Worm (Caenorhabditis elegans): ENCODE data around the gene maa-1.

maa-1 gene

ce11 chrIII:11853533-11853932 is 31.2 kb upstream of the maa-1 start:
- TF ChIP-seq unc-62 (GFP tag; optimal IDR thresholded peaks at IDR 0.05) (no peak), M03D4.4 (tag; optimal IDR thresholded peaks at IDR 0.05) (no peak), blmp-1 (tag; optimal IDR thresholded peaks at IDR 0.05) (no peak), nhr-12 (tag; optimal IDR thresholded peaks at IDR 0.05) (no peak), flh-1 (GFP tag; optimal IDR thresholded peaks at IDR 0.05) (no peak), nhr-28 (tag; optimal IDR thresholded peaks at IDR 0.05) (no peak), ham-2 (GFP tag; optimal IDR thresholded peaks at IDR 0.05) (no peak), drap-1 (GFP tag; optimal IDR thresholded peaks at IDR 0.05) (no peak), nhr-237 (tag; optimal IDR thresholded peaks at IDR 0.05) (no peak), lin-13 (tag; optimal IDR thresholded peaks at IDR 0.05) (no peak), bed-3 (GFP tag; optimal IDR thresholded peaks at IDR 0.05) (no peak), elt-3 (tag; optimal IDR thresholded peaks at IDR 0.05) (no peak)

- TF ChIP-seq tbx-8 (GFP tag; optimal IDR thresholded peaks at IDR 0.05), result no peak
- TF ChIP-seq M03D4.4 (tag; optimal IDR thresholded peaks at IDR 0.05), result no peak
- TF ChIP-seq nhr-76 (tag; optimal IDR thresholded peaks at IDR 0.05), result no peak
- no peak for TF ChIP-seq sem-2 (GFP tag; optimal IDR thresholded peaks at IDR 0.05)
- TF ChIP-seq lin-32 (GFP tag; optimal IDR thresholded peaks at IDR 0.05), result no peak
- TF ChIP-seq nhr-2 (tag; optimal IDR thresholded peaks at IDR 0.05), result no peak
- no peak for TF ChIP-seq drap-1 (GFP tag; optimal IDR thresholded peaks at IDR 0.05)
- no peak for TF ChIP-seq mab-5 (tag; optimal IDR thresholded peaks at IDR 0.05)
- no peak for TF ChIP-seq lsy-2 (tag; optimal IDR thresholded peaks at IDR 0.05)
- no peak for TF ChIP-seq ceh-83 (GFP tag; optimal IDR thresholded peaks at IDR 0.05)
- no peak for TF ChIP-seq mls-2 (tag; optimal IDR thresholded peaks at IDR 0.05)
- TF ChIP-seq ceh-43 (GFP tag; optimal IDR thresholded peaks at IDR 0.05), result no peak
- TF ChIP-seq elt-3 (tag; optimal IDR thresholded peaks at IDR 0.05), result no peak
- no peak for TF ChIP-seq ces-1 (GFP tag; optimal IDR thresholded peaks at IDR 0.05)
- TF ChIP-seq sptf-1 (tag; optimal IDR thresholded peaks at IDR 0.05), result no peak
- TF ChIP-seq nhr-28 (tag; optimal IDR thresholded peaks at IDR 0.05), result no peak
- TF ChIP-seq snpc-4 (tag; optimal IDR thresholded peaks at IDR 0.05), result no peak
Observed at ce11 chrIII:11849590-11849989, 27.3 kb upstream of the maa-1 start.

DNA sequence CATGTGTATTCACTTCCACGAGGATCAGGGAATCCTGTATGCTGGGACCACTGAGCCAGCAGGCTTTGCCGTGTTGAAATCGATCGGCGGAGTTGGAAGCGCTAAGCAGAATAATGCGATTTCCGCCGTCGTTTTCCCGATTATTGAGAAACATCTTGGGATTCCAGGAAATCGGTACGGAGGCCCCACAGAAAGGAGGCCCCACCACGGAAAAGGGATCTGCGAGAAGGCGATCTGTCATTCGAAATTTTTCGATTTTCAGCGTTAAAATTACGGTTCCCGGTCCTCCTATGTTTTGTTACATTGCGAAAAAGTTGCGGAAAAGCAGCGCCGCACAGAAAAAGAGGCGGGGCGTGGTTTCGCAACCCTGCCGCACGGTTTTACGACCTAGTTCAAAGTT is 26.0 kb upstream of the maa-1 start:
- no peak for TF ChIP-seq nhr-12 (tag; optimal IDR thresholded peaks at IDR 0.05)
- TF ChIP-seq ham-2 (GFP tag; optimal IDR thresholded peaks at IDR 0.05), result no peak
- peak; percentile 39 for TF ChIP-seq cnd-1 (tag; optimal IDR thresholded peaks at IDR 0.05)
- TF ChIP-seq tbx-8 (GFP tag; optimal IDR thresholded peaks at IDR 0.05), result peak; percentile 8
- no peak for TF ChIP-seq zip-8 (tag; optimal IDR thresholded peaks at IDR 0.05)
- no peak for TF ChIP-seq ces-1 (GFP tag; optimal IDR thresholded peaks at IDR 0.05)
- no peak for TF ChIP-seq blmp-1 (tag; optimal IDR thresholded peaks at IDR 0.05)
- TF ChIP-seq ceh-43 (GFP tag; optimal IDR thresholded peaks at IDR 0.05), result no peak
- TF ChIP-seq nhr-28 (tag; optimal IDR thresholded peaks at IDR 0.05), result no peak
- TF ChIP-seq M03D4.4 (tag; optimal IDR thresholded peaks at IDR 0.05), result peak; percentile 17
- no peak for TF ChIP-seq mls-2 (tag; optimal IDR thresholded peaks at IDR 0.05)

DNA sequence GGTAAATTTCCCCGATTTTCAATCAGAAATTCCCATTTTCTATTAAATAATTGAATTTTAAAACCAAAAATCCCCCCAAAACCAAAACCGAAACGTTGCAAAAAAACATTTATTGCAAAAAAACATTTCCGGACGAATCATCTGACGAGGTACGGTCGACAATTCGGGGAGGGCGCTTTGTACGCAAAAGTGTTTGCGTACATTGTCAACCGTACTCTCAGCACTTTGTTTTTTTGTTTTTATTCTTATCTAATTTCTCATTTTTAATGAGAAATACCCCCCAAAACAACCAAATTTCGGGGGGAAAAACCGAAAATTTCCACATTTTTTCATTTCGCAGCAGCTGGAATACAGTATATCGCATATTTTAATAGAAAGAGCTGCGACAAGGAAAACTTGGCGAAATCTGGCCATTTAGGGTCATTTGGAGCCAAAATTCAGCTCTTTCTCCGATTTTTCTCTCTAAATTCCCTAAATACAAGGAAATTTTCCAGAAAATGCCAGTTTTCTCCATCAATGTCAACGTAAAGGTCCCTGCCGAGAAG is 25.4 kb upstream of the maa-1 start, which contains the start of gene mif-1:
TSS of gene mif-1 (plus strand) at position 495 of the 545 bp plus-strand sequence.
- TF ChIP-seq sptf-1 (tag; optimal IDR thresholded peaks at IDR 0.05) (no peak), lsy-2 (tag; optimal IDR thresholded peaks at IDR 0.05) (peak; percentile 96)

- TF ChIP-seq sptf-1 (tag; optimal IDR thresholded peaks at IDR 0.05), result no peak
- TF ChIP-seq ces-1 (GFP tag; optimal IDR thresholded peaks at IDR 0.05), result peak; percentile 26
Observed at ce11 chrIII:11847014-11847413, 24.7 kb upstream of the maa-1 start.

DNA sequence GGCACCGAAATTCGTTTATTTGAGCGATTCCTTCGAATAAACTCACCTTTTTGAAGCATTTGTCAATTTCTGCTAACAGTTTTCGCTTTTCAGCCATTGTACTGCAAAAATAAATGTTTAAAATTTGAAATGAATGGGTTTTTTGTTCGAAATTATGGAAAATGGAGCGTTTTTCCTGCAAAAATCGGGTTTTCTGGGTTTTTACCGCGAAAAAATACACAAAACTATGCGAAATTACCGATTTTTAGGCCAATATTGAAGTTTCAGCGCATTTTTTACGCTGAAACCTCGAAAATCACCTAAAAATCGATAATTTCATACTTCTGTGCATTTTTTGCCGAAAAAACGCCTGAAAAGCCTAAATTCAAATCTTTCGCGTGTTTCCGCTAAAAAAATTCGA is 24.0 kb upstream of the maa-1 start, which contains the start of gene ntl-3:
TSS of gene ntl-3 (minus strand) at position 101 of the 400 bp plus-strand sequence.
- TF ChIP-seq mep-1 (tag; optimal IDR thresholded peaks at IDR 0.05), result no peak
- no peak for TF ChIP-seq flh-1 (GFP tag; optimal IDR thresholded peaks at IDR 0.05)
- TF ChIP-seq ceh-39 (tag; optimal IDR thresholded peaks at IDR 0.05), result no peak
- TF ChIP-seq bed-3 (GFP tag; optimal IDR thresholded peaks at IDR 0.05), result no peak
- no peak for TF ChIP-seq elt-3 (tag; optimal IDR thresholded peaks at IDR 0.05)
- TF ChIP-seq cnd-1 (tag; optimal IDR thresholded peaks at IDR 0.05), result no peak
- TF ChIP-seq M03D4.4 (tag; optimal IDR thresholded peaks at IDR 0.05), result no peak
- TF ChIP-seq mab-5 (tag; optimal IDR thresholded peaks at IDR 0.05), result no peak
- no peak for TF ChIP-seq nhr-28 (tag; optimal IDR thresholded peaks at IDR 0.05)
- TF ChIP-seq snpc-4 (tag; optimal IDR thresholded peaks at IDR 0.05), result no peak
- no peak for TF ChIP-seq nhr-2 (tag; optimal IDR thresholded peaks at IDR 0.05)
- TF ChIP-seq ceh-43 (GFP tag; optimal IDR thresholded peaks at IDR 0.05), result no peak
- TF ChIP-seq blmp-1 (tag; optimal IDR thresholded peaks at IDR 0.05), result no peak
- no peak for TF ChIP-seq ztf-11 (tag; optimal IDR thresholded peaks at IDR 0.05)
- no peak for TF ChIP-seq drap-1 (GFP tag; optimal IDR thresholded peaks at IDR 0.05)
